Fruit fly (Drosophila melanogaster) whole organism, pupa: ENCODE measurements around the gene CG14286.
A peak's percentile ranks its signal among the peaks of the same experiment; 100 is the strongest.

ENCODE experiments used
- CG13204 ChIP-seq: fragments of 200-800 bp; sonication (Bioruptor generic); optimal IDR thresholded peaks from 2 replicates; lab custom pipeline; 2018; ENCODE audit warnings: missing biosample characterization, mild to moderate bottlenecking, missing genetic modification characterization, moderate library complexity
- CG8301 ChIP-seq: fragments of 200-800 bp; sonication (Bioruptor generic); optimal IDR thresholded peaks from 2 replicates; lab custom pipeline; 2018; ENCODE audit warnings: missing biosample characterization, mild to moderate bottlenecking, missing genetic modification characterization
- EcR ChIP-seq: fragments of 200-800 bp; sonication (Bioruptor generic); optimal IDR thresholded peaks from 3 replicates; lab custom pipeline; 2019; ENCODE audit warnings: missing biosample characterization, missing genetic modification characterization, mild to moderate bottlenecking, moderate library complexity, missing genetic modification reagents
- fd96Ca ChIP-seq: fragments of 200-800 bp; sonication (Bioruptor generic); IDR thresholded peaks from 3 replicates; pipeline ENCODE4 v1.3.6; 2022; ENCODE audit warnings: missing biosample characterization, missing genetic modification characterization
- gl ChIP-seq: fragments of 200-800 bp; sonication (Bioruptor generic); optimal IDR thresholded peaks from 2 replicates; lab custom pipeline; 2018; ENCODE audit warnings: missing biosample characterization, mild to moderate bottlenecking, missing genetic modification characterization
- rn ChIP-seq: fragments of 200-800 bp; sonication (Bioruptor generic); IDR thresholded peaks from 2 replicates; pipeline ENCODE4 v1.3.6; 2022; ENCODE audit warnings: missing biosample characterization, missing genetic modification characterization

dm6 chr3R:19023862-19024261 is at the start of gene CG14286, which contains the start of gene CG6005:
- TF ChIP-seq fd96Ca (GFP tag; lab: Robert Waterston, UW), result 0 out of 3 replicates have a peak, but pooled peaks have one; percentile 32
- no peak for TF ChIP-seq CG13204 (GFP tag; lab: Kevin White, UChicago)
- no peak for TF ChIP-seq rn (GFP tag; lab: Robert Waterston, UW)
- TF ChIP-seq gl (tag; lab: Kevin White, UChicago), result no peak
- no peak for TF ChIP-seq EcR (GFP tag; lab: Kevin White, UChicago)
- no peak for TF ChIP-seq CG8301 (tag; lab: Kevin White, UChicago)
